Comparison of ENCODE assay signal across 5 fruit fly cellular contexts in the genomic region with DNA sequence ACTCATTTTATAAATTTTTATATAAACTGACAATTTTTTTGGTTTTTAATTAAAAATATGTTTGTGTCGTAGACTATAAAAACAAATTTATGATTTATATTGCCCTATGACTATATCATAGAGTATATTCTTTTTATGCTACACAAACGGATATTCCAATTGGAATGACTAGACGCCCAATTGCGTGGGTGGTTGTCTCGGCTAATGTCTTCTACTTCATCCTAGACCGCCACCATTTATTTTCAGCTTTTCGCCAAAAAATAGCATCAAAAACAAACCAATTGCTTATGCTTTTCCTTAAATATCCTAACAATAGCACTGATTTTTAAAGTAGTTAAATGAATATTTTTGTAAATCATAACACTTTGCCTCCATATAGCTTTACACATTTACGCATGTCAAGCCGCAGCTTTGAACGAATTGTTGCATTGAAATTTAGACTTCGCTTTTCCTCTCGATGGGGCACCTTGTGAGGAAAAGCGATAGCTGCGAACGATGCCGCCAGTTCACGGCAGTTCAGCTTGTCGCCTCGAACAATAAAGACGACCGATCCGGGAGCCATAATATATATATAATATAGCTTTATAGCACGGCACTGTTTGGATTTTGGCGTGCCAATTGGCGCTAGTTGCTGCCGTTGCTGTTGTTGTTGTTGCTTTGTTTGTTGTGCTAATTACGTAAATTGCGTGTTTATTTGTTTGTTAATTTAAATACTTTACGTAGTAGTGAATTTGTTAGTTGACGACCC.
TF ChIP-seq lines count a peak whose summit lies in the region.

No protein-coding gene starts in this region.

- TF ChIP-seq CTCF in whole organism, embryonic (GFP tag; optimal IDR thresholded peaks at IDR 0.05; lab: Kevin White, UChicago) = peak; percentile 70

TF ChIP-seq in Kc167, 6 proteins besides CTCF, POLR2A, EP300 and RAD21:
- TF ChIP-seq insv (optimal IDR thresholded peaks at IDR 0.05; lab: Kevin White, UChicago) = peak; percentile 97
- TF ChIP-seq h (optimal IDR thresholded peaks at IDR 0.05; lab: Kevin White, UChicago) = no peak

TF ChIP-seq in whole organism, adult, 20 proteins besides CTCF, POLR2A, EP300 and RAD21:
- TF ChIP-seq toe (GFP tag; optimal IDR thresholded peaks at IDR 0.05; lab: Kevin White, UChicago) (peak; percentile 39), tj (GFP tag; optimal IDR thresholded peaks at IDR 0.05; lab: Kevin White, UChicago) (no peak)

TF ChIP-seq in whole organism, embryonic, 481 proteins besides CTCF, POLR2A, EP300 and RAD21 (continues in another document):
- no peak for TF ChIP-seq vnd (GFP tag; IDR thresholded peaks at IDR 0.05; lab: Robert Waterston, UW; ENCODE audit: partially characterized antibody)
- TF ChIP-seq run (tag; optimal IDR thresholded peaks at IDR 0.05; lab: Kevin White, UChicago) = no peak
- no peak for TF ChIP-seq crol (GFP tag; IDR thresholded peaks at IDR 0.05; lab: Robert Waterston, UW)
- TF ChIP-seq Trl (optimal IDR thresholded peaks at IDR 0.05; lab: Kevin White, UChicago) = no peak
- TF ChIP-seq Trl (GFP tag; optimal IDR thresholded peaks at IDR 0.05; lab: Kevin White, UChicago) = no peak
- no peak for TF ChIP-seq sim (GFP tag; IDR thresholded peaks at IDR 0.05; lab: Robert Waterston, UW)
- no peak for TF ChIP-seq D (optimal IDR thresholded peaks at IDR 0.05; lab: Kevin White, UChicago)
- no peak for TF ChIP-seq D (GFP tag; optimal IDR thresholded peaks at IDR 0.05; lab: Kevin White, UChicago)
- TF ChIP-seq CG15514 (GFP tag; optimal IDR thresholded peaks at IDR 0.05; lab: Kevin White, UChicago) = peak; percentile 30
- TF ChIP-seq CG15073 (GFP tag; optimal IDR thresholded peaks at IDR 0.05; lab: Kevin White, UChicago) = no peak
- TF ChIP-seq CG12769 (tag; optimal IDR thresholded peaks at IDR 0.05; lab: Kevin White, UChicago) = peak; percentile 7
- TF ChIP-seq Dref (GFP tag; IDR thresholded peaks at IDR 0.05; lab: Robert Waterston, UW) = no peak
- TF ChIP-seq CG12391 (tag; optimal IDR thresholded peaks at IDR 0.05; lab: Kevin White, UChicago) = no peak
- no peak for TF ChIP-seq pum (GFP tag; optimal IDR thresholded peaks at IDR 0.05; lab: Kevin White, UChicago)
- TF ChIP-seq Fer2 (tag; optimal IDR thresholded peaks at IDR 0.05; lab: Kevin White, UChicago) = no peak
- no peak for TF ChIP-seq Hr51 (GFP tag; optimal IDR thresholded peaks at IDR 0.05; lab: Kevin White, UChicago)
- no peak for TF ChIP-seq CG4404 (GFP tag; IDR thresholded peaks at IDR 0.05; lab: Robert Waterston, UW)
- TF ChIP-seq CG6254 (GFP tag; optimal IDR thresholded peaks at IDR 0.05; lab: Kevin White, UChicago) = peak; percentile 59
- TF ChIP-seq Lpt (GFP tag; optimal IDR thresholded peaks at IDR 0.05; lab: Kevin White, UChicago) = no peak
- no peak for TF ChIP-seq disco-r (GFP tag; optimal IDR thresholded peaks at IDR 0.05; lab: Kevin White, UChicago)
- no peak for TF ChIP-seq dm (GFP tag; optimal IDR thresholded peaks at IDR 0.05; lab: Kevin White, UChicago)
- TF ChIP-seq CG12659 (GFP tag; optimal IDR thresholded peaks at IDR 0.05; lab: Kevin White, UChicago) = no peak
- no peak for TF ChIP-seq crc (GFP tag; optimal IDR thresholded peaks at IDR 0.05; lab: Kevin White, UChicago)
- no peak for TF ChIP-seq CG6654 (GFP tag; optimal IDR thresholded peaks at IDR 0.05; lab: Kevin White, UChicago)
- TF ChIP-seq caup (GFP tag; optimal IDR thresholded peaks at IDR 0.05; lab: Kevin White, UChicago; ENCODE audit: severe bottlenecking) = no peak
- TF ChIP-seq CG12104 (GFP tag; optimal IDR thresholded peaks at IDR 0.05; lab: Kevin White, UChicago) = no peak
- no peak for TF ChIP-seq gcm2 (GFP tag; optimal IDR thresholded peaks at IDR 0.05; lab: Kevin White, UChicago)

TF ChIP-seq in whole organism, prepupa, 60 proteins besides CTCF, POLR2A, EP300 and RAD21:
- TF ChIP-seq Lpt (GFP tag; optimal IDR thresholded peaks at IDR 0.05; lab: Kevin White, UChicago) = peak; percentile 5
- TF ChIP-seq vri (GFP tag; optimal IDR thresholded peaks at IDR 0.05; lab: Kevin White, UChicago) = peak; percentile 30
- TF ChIP-seq Eip78C (GFP tag; lab: Kevin White, UChicago) = peak; percentile 82
- TF ChIP-seq achi (GFP tag; optimal IDR thresholded peaks at IDR 0.05; lab: Kevin White, UChicago) = no peak
- TF ChIP-seq CG16779 (tag; optimal IDR thresholded peaks at IDR 0.05; lab: Kevin White, UChicago) = peak; percentile 10
- TF ChIP-seq CG8119 (GFP tag; IDR thresholded peaks at IDR 0.05; lab: Robert Waterston, UW) = peak; percentile 40; the same call in 1 of the 3 replicates
- no peak for TF ChIP-seq fd85E (GFP tag; optimal IDR thresholded peaks at IDR 0.05; lab: Kevin White, UChicago)
- TF ChIP-seq svp (GFP tag; lab: Kevin White, UChicago) = peak; percentile 75

TF ChIP-seq in whole organism, pupa, 21 proteins besides CTCF, POLR2A, EP300 and RAD21:
- peak; percentile 72 for TF ChIP-seq EcR (GFP tag; optimal IDR thresholded peaks at IDR 0.05; lab: Kevin White, UChicago)
- no peak for TF ChIP-seq CG9948 (tag; optimal IDR thresholded peaks at IDR 0.05; lab: Kevin White, UChicago)
- no peak for TF ChIP-seq CG4496 (GFP tag; IDR thresholded peaks at IDR 0.05; lab: Robert Waterston, UW)
- peak; percentile 11 for TF ChIP-seq CG14655 (GFP tag; optimal IDR thresholded peaks at IDR 0.05; lab: Kevin White, UChicago)
- no peak for TF ChIP-seq Ets98B (GFP tag; IDR thresholded peaks at IDR 0.05; lab: Robert Waterston, UW)
- TF ChIP-seq rn (GFP tag; IDR thresholded peaks at IDR 0.05; lab: Robert Waterston, UW) = no peak
- TF ChIP-seq fd96Ca (GFP tag; IDR thresholded peaks at IDR 0.05; lab: Robert Waterston, UW) = no peak
- TF ChIP-seq D1 (tag; optimal IDR thresholded peaks at IDR 0.05; lab: Kevin White, UChicago) = peak; percentile 52
- no peak for TF ChIP-seq CG8301 (tag; optimal IDR thresholded peaks at IDR 0.05; lab: Kevin White, UChicago)
